Worm (Caenorhabditis elegans) whole organism, L4 larva: ENCODE results near the gene tig-2.

Experiments
- R02D3.7 ChIP-seq: fragments of 150-350 bp; sonication (generic microtip); optimal IDR thresholded peaks from 3 replicates; lab custom pipeline; 2014; ENCODE audit warnings: missing biosample characterization, missing genetic modification characterization
- attf-4 ChIP-seq: sonication (generic microtip); optimal IDR thresholded peaks from 3 replicates; lab custom pipeline; 2017; ENCODE audit warnings: missing biosample characterization, missing genetic modification characterization
- ceh-20 ChIP-seq: fragments of 200-800 bp; sonication (Bioruptor generic); IDR thresholded peaks from 2 replicates; pipeline ENCODE4 v1.3.6; 2022; ENCODE audit warnings: missing genetic modification reagents, missing genetic modification characterization, missing compliant biosample characterization
- ceh-44 ChIP-seq: fragments of 200-800 bp; sonication (Bioruptor generic); IDR thresholded peaks from 2 replicates; pipeline ENCODE4 v1.3.6; 2022; ENCODE audit warnings: missing genetic modification reagents, missing genetic modification characterization, missing compliant biosample characterization
- dve-1 ChIP-seq: sonication (generic microtip); optimal IDR thresholded peaks from 2 replicates; lab custom pipeline; 2017; ENCODE audit warnings: antibody characterized with exemption, mild to moderate bottlenecking, missing genetic modification characterization, missing compliant biosample characterization; ENCODE audit not compliant: insufficient read depth
- mdl-1 ChIP-seq, 2 experiments: fragments of 150-350 bp in 1 of 2; sonication (generic microtip) in 1 of 2; optimal IDR thresholded peaks; 2 replicates each; lab custom pipeline; 2014 to 2017; ENCODE audit warnings: missing biosample characterization in 2 of 2, missing genetic modification characterization in 2 of 2
- nhr-28 ChIP-seq: fragments of 150-350 bp; optimal IDR thresholded peaks from 2 replicates; lab custom pipeline; 2014; ENCODE audit warnings: missing biosample characterization, missing genetic modification characterization
- nhr-41 ChIP-seq: fragments of 200-800 bp; sonication (Bioruptor generic); IDR thresholded peaks from 2 replicates; pipeline ENCODE4 v1.3.6; 2022; ENCODE audit warnings: missing genetic modification reagents, missing genetic modification characterization, missing compliant biosample characterization
- snpc-4 ChIP-seq: fragments of 150-350 bp; optimal IDR thresholded peaks from 2 replicates; lab custom pipeline; 2014; ENCODE audit warnings: missing biosample characterization, missing genetic modification characterization
- unc-130 ChIP-seq: sonication (generic microtip); optimal IDR thresholded peaks from 2 replicates; lab custom pipeline; 2016; ENCODE audit warnings: missing genetic modification reagents, missing genetic modification characterization, missing compliant biosample characterization
- ztf-11 ChIP-seq: fragments of 150-350 bp; optimal IDR thresholded peaks from 2 replicates; lab custom pipeline; 2014; ENCODE audit warnings: missing biosample characterization, missing genetic modification characterization

DNA sequence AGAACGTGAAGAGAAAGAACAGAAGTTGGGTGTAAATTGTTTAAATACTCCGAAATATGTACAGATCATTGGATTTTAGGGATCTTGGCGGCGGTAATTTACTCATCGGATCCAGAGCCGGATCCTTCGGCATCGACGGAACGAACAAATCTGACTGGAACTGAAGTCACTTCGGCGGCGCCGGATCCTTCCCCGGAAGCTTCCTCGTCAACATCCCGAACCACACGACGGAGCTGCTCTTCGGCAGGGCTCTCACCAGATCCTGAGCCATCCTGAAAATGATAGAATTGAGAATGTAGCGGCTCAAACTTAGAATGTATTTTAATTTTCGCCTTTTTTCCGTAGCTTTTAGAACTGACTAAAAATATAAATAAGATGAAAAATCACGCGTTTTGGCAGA, 38.3 kb downstream of the tig-2 start:
- no peak for TF ChIP-seq attf-4 (tag; lab: Kevin White, UChicago)
- TF ChIP-seq unc-130: no peak
- TF ChIP-seq mdl-1 (tag; optimal IDR thresholded peaks at IDR 0.05; lab: Kevin White, UChicago): no peak
- TF ChIP-seq dve-1: no peak
- TF ChIP-seq R02D3.7 (tag; lab: Kevin White, UChicago): no peak
- no peak for TF ChIP-seq nhr-41
- TF ChIP-seq ztf-11 (tag; lab: Kevin White, UChicago): no peak
- TF ChIP-seq ceh-20 (GFP tag; lab: Robert Waterston, UW): no peak
- TF ChIP-seq ceh-44 (GFP tag; lab: Robert Waterston, UW): no peak
- TF ChIP-seq snpc-4 (tag; lab: Kevin White, UChicago): no peak
- no peak for TF ChIP-seq nhr-28 (tag; lab: Kevin White, UChicago)
